Worm (Caenorhabditis elegans) whole organism, L2 larva: Measurements from ENCODE around the gene cchl-1.

ENCODE experiments used
- C34F6.9 ChIP-seq: fragments of 150-350 bp; optimal IDR thresholded peaks from 2 replicates; lab custom pipeline; 2014; ENCODE audit warnings: missing biosample characterization, missing genetic modification characterization
- ZK546.5 ChIP-seq: sonication (generic microtip); optimal IDR thresholded peaks from 2 replicates; lab custom pipeline; 2017; ENCODE audit warnings: missing biosample characterization, missing genetic modification characterization
- aly-2 ChIP-seq: fragments of 150-350 bp; optimal IDR thresholded peaks from 2 replicates; lab custom pipeline; 2014; ENCODE audit warnings: missing biosample characterization, missing genetic modification characterization
- blmp-1 ChIP-seq: sonication (generic microtip); optimal IDR thresholded peaks from 2 replicates; lab custom pipeline; 2017; ENCODE audit warnings: missing genetic modification characterization, mild to moderate bottlenecking, missing compliant biosample characterization, antibody characterized with exemption, moderate library complexity; ENCODE audit not compliant: insufficient read depth
- ceh-82 ChIP-seq: fragments of 150-350 bp; optimal IDR thresholded peaks from 2 replicates; lab custom pipeline; 2014; ENCODE audit warnings: missing biosample characterization, missing genetic modification characterization
- crh-2 ChIP-seq: sonication (generic microtip); optimal IDR thresholded peaks from 2 replicates; lab custom pipeline; 2017; ENCODE audit warnings: missing biosample characterization, missing genetic modification characterization
- dmd-4 ChIP-seq: sonication (generic microtip); optimal IDR thresholded peaks from 2 replicates; lab custom pipeline; 2017; ENCODE audit warnings: missing biosample characterization, missing genetic modification characterization
- elt-3 ChIP-seq: sonication (generic microtip); optimal IDR thresholded peaks from 2 replicates; lab custom pipeline; 2017; ENCODE audit warnings: missing biosample characterization, missing genetic modification characterization
- fos-1 ChIP-seq: fragments of 150-350 bp; optimal IDR thresholded peaks from 2 replicates; lab custom pipeline; 2014; ENCODE audit warnings: missing biosample characterization, missing genetic modification characterization
- gmeb-1 ChIP-seq: fragments of 150-350 bp; optimal IDR thresholded peaks from 2 replicates; lab custom pipeline; 2014; ENCODE audit warnings: missing biosample characterization, missing genetic modification characterization
- lin-11 ChIP-seq: fragments of 150-350 bp; sonication (generic microtip); optimal IDR thresholded peaks from 2 replicates; lab custom pipeline; 2014; ENCODE audit warnings: missing biosample characterization, missing genetic modification characterization, inconsistent platforms, mixed read lengths
- lin-13 ChIP-seq: fragments of 150-350 bp; optimal IDR thresholded peaks from 2 replicates; lab custom pipeline; 2014; ENCODE audit warnings: missing biosample characterization, missing genetic modification reagents, missing genetic modification characterization
- lsy-2 ChIP-seq, 2 experiments: fragments of 150-350 bp in 1 of 2; sonication (generic microtip) in 1 of 2; optimal IDR thresholded peaks; 2 replicates each; lab custom pipeline; 2014 to 2017; ENCODE audit warnings: missing biosample characterization in 2 of 2, missing genetic modification characterization in 2 of 2
- mab-5 ChIP-seq: fragments of 150-350 bp; optimal IDR thresholded peaks from 2 replicates; lab custom pipeline; 2014; ENCODE audit warnings: missing biosample characterization, missing genetic modification characterization
- mbf-1 ChIP-seq: sonication (generic microtip); optimal IDR thresholded peaks from 2 replicates; lab custom pipeline; 2017; ENCODE audit warnings: missing biosample characterization, missing genetic modification characterization
- mdl-1 ChIP-seq, 2 experiments: fragments of 150-350 bp in 1 of 2; sonication (generic microtip) in 1 of 2; optimal IDR thresholded peaks; 2 replicates each; lab custom pipeline; 2017; ENCODE audit warnings: missing biosample characterization in 2 of 2, missing genetic modification characterization in 2 of 2
- nhr-10 ChIP-seq: sonication (generic microtip); optimal IDR thresholded peaks from 2 replicates; lab custom pipeline; 2017; ENCODE audit warnings: missing biosample characterization, missing genetic modification characterization
- nhr-11 ChIP-seq: fragments of 150-350 bp; optimal IDR thresholded peaks from 2 replicates; lab custom pipeline; 2014; ENCODE audit warnings: missing biosample characterization, missing genetic modification characterization
- nhr-12 ChIP-seq: fragments of 150-350 bp; optimal IDR thresholded peaks from 2 replicates; lab custom pipeline; 2014; ENCODE audit warnings: missing biosample characterization, missing genetic modification characterization
- nhr-129 ChIP-seq: fragments of 150-350 bp; optimal IDR thresholded peaks from 2 replicates; lab custom pipeline; 2014; ENCODE audit warnings: missing biosample characterization, missing genetic modification characterization
- nhr-23 ChIP-seq: fragments of 150-350 bp; optimal IDR thresholded peaks from 2 replicates; lab custom pipeline; 2014; ENCODE audit warnings: missing biosample characterization, missing genetic modification reagents, missing genetic modification characterization
- nhr-25 ChIP-seq: fragments of 150-350 bp; sonication (generic microtip); optimal IDR thresholded peaks from 3 replicates; lab custom pipeline; 2014; ENCODE audit warnings: missing biosample characterization, missing genetic modification characterization
- nhr-77 ChIP-seq: fragments of 150-350 bp; optimal IDR thresholded peaks from 2 replicates; lab custom pipeline; 2014; ENCODE audit warnings: missing biosample characterization, missing genetic modification characterization
- sem-4 ChIP-seq: fragments of 150-350 bp; optimal IDR thresholded peaks from 2 replicates; lab custom pipeline; 2014; ENCODE audit warnings: missing biosample characterization, missing genetic modification reagents, missing genetic modification characterization
- skn-1 ChIP-seq: sonication (generic microtip); optimal IDR thresholded peaks from 2 replicates; lab custom pipeline; 2017; ENCODE audit warnings: missing biosample characterization, missing genetic modification characterization
- sma-3 ChIP-seq: sonication (generic microtip); optimal IDR thresholded peaks from 2 replicates; lab custom pipeline; 2016; ENCODE audit warnings: missing genetic modification reagents, missing genetic modification characterization, missing compliant biosample characterization
- sma-9 ChIP-seq, 2 experiments: fragments of 150-350 bp in 1 of 2; sonication (generic microtip) in 1 of 2; optimal IDR thresholded peaks; 2 replicates each; lab custom pipeline; 2014 to 2016; ENCODE audit warnings: missing genetic modification characterization in 2 of 2, mild to moderate bottlenecking in 1 of 2, missing biosample characterization in 1 of 2, missing compliant biosample characterization in 1 of 2, missing genetic modification reagents in 1 of 2, moderate library complexity in 1 of 2
- snpc-4 ChIP-seq: fragments of 150-350 bp; optimal IDR thresholded peaks from 2 replicates; lab custom pipeline; 2014; ENCODE audit warnings: missing biosample characterization, missing genetic modification characterization
- unc-39 ChIP-seq: fragments of 150-350 bp; optimal IDR thresholded peaks from 2 replicates; lab custom pipeline; 2014; ENCODE audit warnings: missing biosample characterization, missing genetic modification characterization
- zag-1 ChIP-seq: fragments of 150-350 bp; optimal IDR thresholded peaks from 2 replicates; lab custom pipeline; 2014; ENCODE audit warnings: missing biosample characterization, missing genetic modification characterization
- ztf-1 ChIP-seq: fragments of 200-800 bp; sonication (Bioruptor generic); conservative IDR thresholded peaks from 2 replicates; pipeline ENCODE4 v1.3.6; 2022; ENCODE audit warnings: missing genetic modification characterization, missing compliant biosample characterization
- ztf-11 ChIP-seq: sonication (generic microtip); optimal IDR thresholded peaks from 2 replicates; lab custom pipeline; 2017; ENCODE audit warnings: missing biosample characterization, missing genetic modification characterization
- ztf-4 ChIP-seq: fragments of 150-350 bp; optimal IDR thresholded peaks from 2 replicates; lab custom pipeline; 2014; ENCODE audit warnings: missing biosample characterization, missing genetic modification characterization

The cchl-1 gene

DNA sequence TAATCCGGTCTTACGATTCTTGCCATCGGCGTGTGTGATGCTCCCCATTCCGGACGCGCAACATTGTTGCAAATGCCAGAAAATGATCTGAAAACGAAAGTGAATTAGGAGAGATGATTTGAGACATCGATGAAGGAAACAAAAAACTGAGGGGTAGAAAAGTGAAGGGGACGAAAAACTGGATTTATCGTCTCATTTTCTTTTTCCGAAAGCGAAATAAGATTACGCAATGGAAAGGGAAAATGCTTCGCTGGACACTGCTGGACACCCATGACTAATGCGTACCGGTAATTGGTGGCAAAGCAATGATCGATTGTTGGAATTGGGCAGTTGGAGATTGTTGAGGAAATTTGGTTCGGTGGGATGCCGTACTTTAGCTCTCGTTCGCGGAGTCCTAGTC, 10.3 kb upstream of the cchl-1 start:
- peak; percentile 82 for TF ChIP-seq blmp-1 (tag; lab: Kevin White, UChicago)
- no peak for TF ChIP-seq ztf-1 (GFP tag; lab: Robert Waterston, UW)

DNA sequence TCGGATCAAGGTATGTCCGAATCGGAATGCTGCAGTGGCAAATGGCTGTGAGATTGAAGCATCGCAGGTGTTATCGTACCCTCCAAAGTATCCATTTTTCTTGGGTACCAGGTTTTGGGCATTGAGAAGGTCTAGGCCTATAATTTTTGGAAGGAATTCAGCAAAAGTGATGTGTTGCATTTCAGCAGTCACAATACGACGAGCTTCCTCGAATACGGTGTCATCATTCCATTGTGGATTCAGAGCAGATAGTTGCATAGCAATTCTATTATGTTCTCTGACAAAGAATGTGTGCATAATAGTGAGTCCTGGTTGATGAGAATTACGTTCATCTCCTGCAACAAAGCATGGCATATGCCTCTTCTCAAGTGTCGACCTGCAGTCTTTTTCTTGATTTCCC, 6.7 kb upstream of the cchl-1 start:
- TF ChIP-seq ztf-11 (tag; lab: Kevin White, UChicago) (no peak), nhr-12 (tag; lab: Kevin White, UChicago) (no peak), mbf-1 (tag; lab: Kevin White, UChicago) (no peak), mab-5 (no peak), nhr-23 (tag; lab: Kevin White, UChicago) (no peak), C34F6.9 (tag; lab: Kevin White, UChicago) (no peak), mdl-1 (tag; optimal IDR thresholded peaks at IDR 0.05; lab: Kevin White, UChicago) (no peak), aly-2 (tag; lab: Kevin White, UChicago) (no peak), lin-11 (tag; lab: Kevin White, UChicago) (no peak), fos-1 (tag; lab: Kevin White, UChicago) (no peak), blmp-1 (tag; lab: Kevin White, UChicago) (no peak), nhr-10 (tag; lab: Kevin White, UChicago) (no peak), nhr-77 (tag; lab: Kevin White, UChicago) (no peak), lsy-2 (tag; optimal IDR thresholded peaks at IDR 0.05; lab: Kevin White, UChicago) (no peak), zag-1 (no peak), gmeb-1 (no peak), crh-2 (tag; lab: Kevin White, UChicago) (no peak), nhr-129 (tag; lab: Kevin White, UChicago) (no peak)

DNA sequence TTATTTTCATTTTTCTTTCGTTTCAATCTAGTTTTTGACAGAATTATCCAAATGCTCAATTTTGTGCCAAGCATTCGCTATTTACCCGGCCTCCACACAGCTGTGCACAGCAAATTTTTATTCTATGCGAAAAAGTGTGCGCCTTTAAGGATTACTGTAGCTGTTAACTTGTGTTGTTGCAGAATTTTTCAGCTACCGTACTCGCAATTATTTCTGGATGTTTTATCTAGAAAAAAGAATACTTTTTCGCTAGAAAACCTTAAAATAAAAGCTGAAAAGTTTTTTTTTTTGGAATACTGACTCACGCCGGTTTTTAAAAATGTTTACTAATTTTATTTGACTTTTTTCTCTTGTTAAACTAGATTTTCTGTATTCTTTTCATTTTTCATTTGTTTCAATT, 5.3 kb upstream of the cchl-1 start:
- TF ChIP-seq nhr-10 (tag; lab: Kevin White, UChicago) (no peak), unc-39 (no peak), ztf-11 (tag; lab: Kevin White, UChicago) (no peak), sma-3 (GFP tag; lab: Kevin White, UChicago) (no peak), C34F6.9 (tag; lab: Kevin White, UChicago) (no peak), nhr-25 (tag; lab: Kevin White, UChicago) (no peak), ztf-4 (tag; lab: Kevin White, UChicago) (no peak), lsy-2 (tag; optimal IDR thresholded peaks at IDR 0.05; lab: Kevin White, UChicago) (no peak), lin-13 (GFP tag; lab: Kevin White, UChicago) (no peak), snpc-4 (tag; lab: Kevin White, UChicago) (no peak), zag-1 (no peak), nhr-11 (tag; lab: Kevin White, UChicago) (no peak), ZK546.5 (tag; lab: Kevin White, UChicago) (no peak), ztf-1 (GFP tag; lab: Robert Waterston, UW) (no peak), elt-3 (tag; lab: Kevin White, UChicago) (no peak), skn-1 (tag; lab: Kevin White, UChicago) (no peak)

DNA sequence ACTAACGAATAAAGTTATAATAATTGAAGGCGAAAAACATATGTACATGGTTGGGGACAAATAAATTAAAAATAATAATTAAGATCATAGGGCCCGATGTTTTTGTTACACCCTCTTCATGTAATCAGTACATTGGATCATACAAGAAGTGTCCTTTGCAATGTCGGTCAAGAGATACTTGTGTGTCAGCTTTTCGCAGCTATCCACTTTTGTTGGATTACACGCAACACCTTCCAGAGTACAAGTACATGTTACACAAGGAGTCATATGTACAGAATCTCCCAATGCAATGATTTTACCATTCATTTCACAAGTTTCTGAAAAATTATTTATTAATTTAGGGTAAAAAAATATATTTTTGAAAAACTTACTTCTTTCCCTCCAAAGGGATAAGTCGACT, 4.8 kb upstream of the cchl-1 start:
- TF ChIP-seq unc-39, result no peak
- TF ChIP-seq ztf-4 (tag; lab: Kevin White, UChicago), result no peak
- no peak for TF ChIP-seq dmd-4 (tag; lab: Kevin White, UChicago)
- TF ChIP-seq nhr-10 (tag; lab: Kevin White, UChicago), result no peak
- no peak for TF ChIP-seq nhr-129 (tag; lab: Kevin White, UChicago)
- TF ChIP-seq mdl-1 (tag; optimal IDR thresholded peaks at IDR 0.05; lab: Kevin White, UChicago), result no peak
- no peak for TF ChIP-seq ztf-1 (GFP tag; lab: Robert Waterston, UW)
- no peak for TF ChIP-seq sma-9 (GFP tag; optimal IDR thresholded peaks at IDR 0.05; lab: Kevin White, UChicago)
- no peak for TF ChIP-seq sma-9 (tag; optimal IDR thresholded peaks at IDR 0.05; lab: Kevin White, UChicago)
- TF ChIP-seq, all 48 proteins: peak for 0

DNA sequence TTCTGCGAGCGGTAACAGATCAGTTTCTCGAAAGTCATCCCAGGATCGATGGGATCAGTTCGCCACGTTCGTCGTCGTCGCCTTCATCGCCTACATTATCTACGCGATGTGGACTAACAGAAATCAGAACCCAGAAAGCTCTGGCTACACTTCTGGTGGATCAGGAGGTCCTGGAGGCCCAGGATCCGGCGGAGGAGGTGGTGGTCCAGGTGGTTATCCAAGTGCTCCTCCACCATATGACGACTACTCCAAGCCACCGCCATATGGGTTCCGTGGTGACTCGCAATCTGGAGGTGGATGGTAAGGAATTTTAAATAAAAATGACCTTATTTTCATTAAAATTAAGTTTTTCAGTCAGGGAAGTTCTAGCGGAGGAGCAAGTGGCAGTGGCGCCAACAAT, 4.0 kb upstream of the cchl-1 start:
- no peak for TF ChIP-seq nhr-11 (tag; lab: Kevin White, UChicago)
- TF ChIP-seq zag-1, result no peak
- TF ChIP-seq mdl-1 (tag; optimal IDR thresholded peaks at IDR 0.05; lab: Kevin White, UChicago), result no peak
- no peak for TF ChIP-seq sem-4 (tag; lab: Kevin White, UChicago)
- no peak for TF ChIP-seq ztf-11 (tag; lab: Kevin White, UChicago)
- no peak for TF ChIP-seq ceh-82 (tag; lab: Kevin White, UChicago)
